In genomic region chr3R:16331809-16332343, dm6 we compare ENCODE assay signal across 1 fruit fly cellular context.
TF ChIP-seq lines count a peak whose summit lies in the region.

No protein-coding gene starts in this region.

TF ChIP-seq in whole organism, embryonic, 481 proteins besides CTCF, POLR2A, EP300 and RAD21 (continued from another document):
- TF ChIP-seq Dref (GFP tag; IDR thresholded peaks at IDR 0.05; lab: Robert Waterston, UW) (no peak), btn (GFP tag; optimal IDR thresholded peaks at IDR 0.05; lab: Kevin White, UChicago) (peak; percentile 53), CG7786 (GFP tag; optimal IDR thresholded peaks at IDR 0.05; lab: Kevin White, UChicago) (peak; percentile 54), CG5180 (GFP tag; optimal IDR thresholded peaks at IDR 0.05; lab: Kevin White, UChicago) (peak; percentile 45), Sry-β (GFP tag; optimal IDR thresholded peaks at IDR 0.05; lab: Kevin White, UChicago) (peak; percentile 37), Med (GFP tag; lab: Kevin White, UChicago) (peak; percentile 96), lov (optimal IDR thresholded peaks at IDR 0.05; lab: Kevin White, UChicago) (no peak), lov (GFP tag; IDR thresholded peaks at IDR 0.05; lab: Robert Waterston, UW) (peak; percentile 61; the same call in 1 of the 3 replicates), pho (GFP tag; optimal IDR thresholded peaks at IDR 0.05; lab: Kevin White, UChicago) (peak; percentile 21), CG8924 (tag; optimal IDR thresholded peaks at IDR 0.05; lab: Kevin White, UChicago) (peak; percentile 31), chif (GFP tag; optimal IDR thresholded peaks at IDR 0.05; lab: Kevin White, UChicago) (peak; percentile 23 to 64), Gsc (GFP tag; IDR thresholded peaks at IDR 0.05; lab: Robert Waterston, UW) (no peak), CG4424 (GFP tag; optimal IDR thresholded peaks at IDR 0.05; lab: Kevin White, UChicago) (peak; percentile 28), CG18619 (GFP tag; optimal IDR thresholded peaks at IDR 0.05; lab: Kevin White, UChicago) (peak; percentile 74), Mes4 (GFP tag; optimal IDR thresholded peaks at IDR 0.05; lab: Kevin White, UChicago) (peak; percentile 60), salm (tag; optimal IDR thresholded peaks at IDR 0.05; lab: Kevin White, UChicago) (peak; percentile 59), hth (optimal IDR thresholded peaks at IDR 0.05; lab: Kevin White, UChicago) (no peak), Gug (GFP tag; IDR thresholded peaks at IDR 0.05; lab: Robert Waterston, UW) (no peak), CG6765 (GFP tag; optimal IDR thresholded peaks at IDR 0.05; lab: Kevin White, UChicago) (peak; percentile 42), da (GFP tag; optimal IDR thresholded peaks at IDR 0.05; lab: Kevin White, UChicago) (no peak), fd64A (GFP tag; optimal IDR thresholded peaks at IDR 0.05; lab: Kevin White, UChicago) (peak; percentile 70), gem (tag; optimal IDR thresholded peaks at IDR 0.05; lab: Kevin White, UChicago) (peak; percentile 47), tx (GFP tag; optimal IDR thresholded peaks at IDR 0.05; lab: Kevin White, UChicago) (peak; percentile 23), CG4707 (GFP tag; optimal IDR thresholded peaks at IDR 0.05; lab: Kevin White, UChicago) (peak; percentile 74), psq (GFP tag; optimal IDR thresholded peaks at IDR 0.05; lab: Kevin White, UChicago) (peak; percentile 30), CG33213 (GFP tag; optimal IDR thresholded peaks at IDR 0.05; lab: Kevin White, UChicago) (peak; percentile 73), CG7839 (tag; optimal IDR thresholded peaks at IDR 0.05; lab: Kevin White, UChicago) (peak; percentile 22), CG15269 (tag; optimal IDR thresholded peaks at IDR 0.05; lab: Kevin White, UChicago) (peak; percentile 40), CG4617 (GFP tag; optimal IDR thresholded peaks at IDR 0.05; lab: Kevin White, UChicago; ENCODE audit: borderline replicate concordance) (peak; percentile 0), pzg (GFP tag; optimal IDR thresholded peaks at IDR 0.05; lab: Kevin White, UChicago) (no peak), Lhr (GFP tag; optimal IDR thresholded peaks at IDR 0.05; lab: Kevin White, UChicago) (peak; percentile 78), esg (GFP tag; conservative IDR thresholded peaks at IDR 0.05; lab: Robert Waterston, UW) (no peak), D (optimal IDR thresholded peaks at IDR 0.05; lab: Kevin White, UChicago) (no peak), D (GFP tag; optimal IDR thresholded peaks at IDR 0.05; lab: Kevin White, UChicago) (peak; percentile 55), dmrt11E (tag; optimal IDR thresholded peaks at IDR 0.05; lab: Kevin White, UChicago) (peak; percentile 79), CG32767 (GFP tag; IDR thresholded peaks at IDR 0.05; lab: Robert Waterston, UW) (0 out of 2 replicates have a peak, but pooled peaks have one; percentile 31), Hey (tag; optimal IDR thresholded peaks at IDR 0.05; lab: Kevin White, UChicago) (peak; percentile 70), twi (tag; optimal IDR thresholded peaks at IDR 0.05; lab: Kevin White, UChicago) (peak; percentile 35), CG14965 (GFP tag; optimal IDR thresholded peaks at IDR 0.05; lab: Kevin White, UChicago; ENCODE audit: borderline replicate concordance) (no peak), stc (GFP tag; IDR thresholded peaks at IDR 0.05; lab: Robert Waterston, UW) (peak; percentile 49; the same call in 1 of the 2 replicates), CG2712 (tag; optimal IDR thresholded peaks at IDR 0.05; lab: Kevin White, UChicago) (peak; percentile 50), jumu (GFP tag; optimal IDR thresholded peaks at IDR 0.05; lab: Kevin White, UChicago) (peak; percentile 28), CG8944 (GFP tag; optimal IDR thresholded peaks at IDR 0.05; lab: Kevin White, UChicago) (peak; percentile 30), Tbp (GFP tag; optimal IDR thresholded peaks at IDR 0.05; lab: Kevin White, UChicago) (no peak)
TF ChIP-seq in whole organism, embryonic: peak in this region for 284.
